Worm (Caenorhabditis elegans) whole organism, L4/young adult: ENCODE results near the gene Y73C8B.9.

Experiments
- W03F9.2 ChIP-seq: fragments of 150-350 bp; optimal IDR thresholded peaks from 2 replicates; lab custom pipeline; 2014; ENCODE audit warnings: missing biosample characterization, missing genetic modification characterization
- him-1 ChIP-seq: sonication (generic microtip); optimal IDR thresholded peaks from 2 replicates; lab custom pipeline; 2016; ENCODE audit warnings: missing genotype, missing genetic modification reagents, missing genetic modification characterization, missing compliant biosample characterization

DNA sequence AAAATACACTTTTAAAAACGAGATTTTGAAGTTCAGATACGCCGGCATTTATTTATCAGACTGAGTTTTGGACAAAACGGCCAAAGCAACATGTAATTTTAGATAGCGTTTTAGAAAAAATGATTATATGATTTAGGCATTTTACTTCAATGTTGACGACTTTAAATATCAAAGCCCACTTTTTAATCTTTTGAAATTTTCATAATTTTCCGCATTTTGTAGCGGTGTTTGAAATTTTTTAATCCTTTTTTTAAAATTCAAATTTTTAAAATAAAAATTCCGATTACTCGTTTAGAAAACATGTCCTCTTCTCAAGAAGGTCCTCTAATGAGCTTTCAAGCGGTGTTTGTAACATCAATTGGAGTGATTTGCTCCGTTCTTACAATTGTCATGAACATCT, 23.5 kb upstream of the Y73C8B.9 start, which contains the start of gene srbc-6:
- TF ChIP-seq W03F9.2 (tag; lab: Kevin White, UChicago) (no peak), him-1 (tag; lab: Kevin White, UChicago) (no peak)
